Worm (Caenorhabditis elegans): ENCODE data around the gene tmem-131.

DNA sequence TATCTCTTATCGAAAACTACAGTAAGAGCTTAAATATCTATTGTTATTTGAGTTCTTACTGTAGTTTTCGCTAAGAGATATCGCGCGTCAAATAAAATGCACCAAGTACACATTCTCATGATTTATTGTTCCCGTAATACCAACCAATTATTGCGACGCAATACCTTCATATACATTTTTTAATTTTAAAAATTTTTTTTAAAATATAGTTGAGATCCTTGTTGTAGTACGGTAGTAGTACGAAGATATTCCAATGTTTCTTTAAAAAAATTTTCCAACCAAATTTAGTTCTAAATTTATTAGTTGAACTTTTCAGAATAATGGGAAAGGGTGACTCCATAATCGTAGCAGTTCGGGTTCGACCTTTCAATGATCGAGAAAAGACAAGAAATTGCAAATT lies 32.7 kb upstream of the tmem-131 start, which contains the start of gene klp-6:
- TF ChIP-seq ztf-23 (GFP tag; IDR thresholded peaks at IDR 0.05) (no peak), ztf-29 (GFP tag; IDR thresholded peaks at IDR 0.05) (no peak), T22C8.4 (GFP tag; IDR thresholded peaks at IDR 0.05) (no peak)
